Fruit fly (Drosophila melanogaster) whole organism, adult: Measurements from ENCODE around the gene Lcp65Ab2.

Experiments used
- CG33017 ChIP-seq: fragments of 200-800 bp; sonication (Bioruptor generic); optimal IDR thresholded peaks from 2 replicates; lab custom pipeline; 2018; ENCODE audit warnings: missing biosample characterization, mild to moderate bottlenecking, missing genetic modification characterization, moderate library complexity
- CG5204 ChIP-seq: fragments of 200-800 bp; sonication (Bioruptor generic); optimal IDR thresholded peaks from 2 replicates; lab custom pipeline; 2016; ENCODE audit warnings: missing biosample characterization, missing genetic modification characterization
- CG7045 ChIP-seq: fragments of 200-800 bp; sonication (Bioruptor generic); optimal IDR thresholded peaks from 2 replicates; lab custom pipeline; 2017; ENCODE audit warnings: missing biosample characterization, mild to moderate bottlenecking, missing genetic modification characterization
- CG7101 ChIP-seq: fragments of 200-800 bp; sonication (Bioruptor generic); optimal IDR thresholded peaks from 2 replicates; lab custom pipeline; 2018; ENCODE audit warnings: missing biosample characterization, mild to moderate bottlenecking, missing genetic modification characterization, moderate library complexity
- ovo ChIP-seq: fragments of 200-800 bp; sonication (Bioruptor generic); optimal IDR thresholded peaks from 2 replicates; lab custom pipeline; 2016; ENCODE audit warnings: missing biosample characterization, missing genetic modification characterization

DNA sequence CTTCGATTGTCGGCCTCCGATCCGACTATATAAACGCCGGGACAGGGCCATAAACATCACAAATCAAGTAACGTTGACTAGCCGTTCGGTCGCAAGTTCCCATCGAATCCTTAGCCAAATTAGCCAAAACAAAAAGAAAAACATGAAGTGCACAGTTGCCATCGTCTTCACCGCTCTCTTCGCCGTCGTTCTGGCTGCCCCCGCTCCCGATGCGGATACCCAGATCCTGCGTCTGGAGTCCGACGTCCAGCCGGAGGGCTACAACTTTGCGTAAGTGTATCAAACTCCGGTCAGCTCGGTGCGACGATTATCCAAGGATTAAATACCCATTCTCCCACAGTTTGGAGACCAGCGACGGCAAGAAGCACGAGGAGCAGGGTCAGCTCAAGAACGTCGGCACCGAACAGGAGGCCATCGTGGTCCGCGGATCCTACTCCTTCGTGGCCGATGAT is 1.7 kb upstream of the Lcp65Ab2 start, which contains the start of gene Lcp65Ac:
- TF ChIP-seq CG5204 (GFP tag; lab: Kevin White, UChicago), result no peak
- TF ChIP-seq CG33017, result no peak
- no peak for TF ChIP-seq CG7101 (tag; lab: Kevin White, UChicago)
- no peak for TF ChIP-seq ovo (GFP tag; lab: Kevin White, UChicago)
- TF ChIP-seq CG7045 (GFP tag; lab: Kevin White, UChicago), result no peak
